Worm (Caenorhabditis elegans) whole organism, L1 larva: ENCODE data around the gene fbxc-39.

ENCODE experiments used
- aly-2 ChIP-seq: fragments of 150-350 bp; optimal IDR thresholded peaks from 2 replicates; lab custom pipeline; 2014; ENCODE audit warnings: missing biosample characterization, missing genetic modification characterization
- efl-1 ChIP-seq, 4 experiments: fragments of 150-350 bp; optimal IDR thresholded peaks in 3 of 4; peaks in 1 of 4; 1 replicate in 1 of 4; 2 replicates in 3 of 4; lab custom pipeline; 2014; ENCODE audit warnings: missing biosample characterization in 2 of 4, missing genetic modification characterization in 2 of 4, missing genetic modification reagents in 2 of 4
- mep-1 ChIP-seq: fragments of 150-350 bp; optimal IDR thresholded peaks from 2 replicates; lab custom pipeline; 2014; ENCODE audit warnings: missing biosample characterization, missing genetic modification characterization
- nhr-76 ChIP-seq: sonication (generic microtip); optimal IDR thresholded peaks from 2 replicates; lab custom pipeline; 2017; ENCODE audit warnings: missing biosample characterization, missing genetic modification characterization
- nhr-85 ChIP-seq: sonication (generic microtip); peaks from one replicate; lab custom pipeline; 2016; ENCODE audit warnings: missing genetic modification characterization, inconsistent platforms, missing compliant biosample characterization
- pqm-1 ChIP-seq: sonication (generic microtip); optimal IDR thresholded peaks from 3 replicates; lab custom pipeline; 2017; ENCODE audit warnings: missing biosample characterization, missing genetic modification characterization
- unc-86 ChIP-seq: sonication (generic microtip); optimal IDR thresholded peaks from 2 replicates; lab custom pipeline; 2016; ENCODE audit warnings: missing genetic modification characterization, missing compliant biosample characterization
- zag-1 ChIP-seq: fragments of 150-350 bp; optimal IDR thresholded peaks from 2 replicates; lab custom pipeline; 2014; ENCODE audit warnings: missing biosample characterization, missing genetic modification characterization

- TF ChIP-seq mep-1: no peak
- TF ChIP-seq aly-2: no peak
- TF ChIP-seq nhr-85 (tag; lab: Kevin White, UChicago): no peak
- TF ChIP-seq pqm-1 (tag; lab: Kevin White, UChicago): no peak
- no peak for TF ChIP-seq unc-86
- TF ChIP-seq nhr-76 (tag; lab: Kevin White, UChicago): no peak
- no peak for TF ChIP-seq zag-1
- TF ChIP-seq efl-1 (optimal IDR thresholded peaks at IDR 0.05; lab: Kevin White, UChicago): no peak
- no peak for TF ChIP-seq efl-1 (GFP tag; optimal IDR thresholded peaks at IDR 0.05 in 1 of 2; lab: Kevin White, UChicago)
Observed at ce11 chrII:958618-959017, 29.9 kb upstream of the fbxc-39 start, which contains the start of gene sdz-4.
